Fruit fly (Drosophila melanogaster): ENCODE results near the gene CG8563.
A peak's percentile ranks its signal among the peaks of the same experiment; 100 is the strongest.

Gene CG8563

DNA sequence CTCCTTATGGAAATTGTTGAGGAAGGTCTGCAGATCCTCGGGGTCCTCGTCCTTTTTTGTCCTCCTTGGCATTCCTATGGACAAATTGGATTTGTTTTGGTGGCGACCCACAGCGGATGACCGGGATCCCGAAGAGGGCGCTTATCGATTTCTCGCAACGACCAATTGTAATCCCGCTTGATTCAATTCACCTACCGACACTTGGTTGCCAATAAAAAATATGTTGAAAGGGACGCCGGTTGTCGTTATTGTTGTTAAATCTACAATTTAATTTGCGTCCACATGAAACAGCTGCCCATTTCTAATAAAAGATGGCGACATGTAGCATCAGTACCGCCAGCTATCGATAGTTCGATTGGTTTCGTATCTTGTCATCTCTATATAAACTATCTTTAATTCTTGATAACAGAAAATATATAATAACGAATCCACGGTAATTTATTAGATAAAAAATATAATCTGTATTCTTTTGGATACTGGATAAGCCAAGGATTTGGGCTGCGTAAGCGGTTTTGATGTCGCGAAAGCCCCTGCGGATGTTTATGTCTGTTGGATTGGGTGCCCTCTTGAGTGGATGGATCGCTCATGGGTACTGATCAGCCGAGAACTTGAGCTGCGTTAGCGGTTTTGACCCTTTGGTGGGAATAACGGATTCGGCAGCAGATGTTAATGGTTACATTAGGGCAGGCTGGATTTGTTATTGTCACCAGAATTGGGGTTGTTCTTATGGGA is 34.0 kb upstream of the CG8563 start, which contains the start of gene CTCF (continued):
- TF ChIP-seq CG1621 (tag; optimal IDR thresholded peaks at IDR 0.05): peak; percentile 24
- peak; percentile 44 for TF ChIP-seq Sox14 (GFP tag; optimal IDR thresholded peaks at IDR 0.05)
- no peak for TF ChIP-seq Blimp-1 (GFP tag; optimal IDR thresholded peaks at IDR 0.05)
- peak; percentile 44 for TF ChIP-seq CG3919 (GFP tag; optimal IDR thresholded peaks at IDR 0.05)

DNA sequence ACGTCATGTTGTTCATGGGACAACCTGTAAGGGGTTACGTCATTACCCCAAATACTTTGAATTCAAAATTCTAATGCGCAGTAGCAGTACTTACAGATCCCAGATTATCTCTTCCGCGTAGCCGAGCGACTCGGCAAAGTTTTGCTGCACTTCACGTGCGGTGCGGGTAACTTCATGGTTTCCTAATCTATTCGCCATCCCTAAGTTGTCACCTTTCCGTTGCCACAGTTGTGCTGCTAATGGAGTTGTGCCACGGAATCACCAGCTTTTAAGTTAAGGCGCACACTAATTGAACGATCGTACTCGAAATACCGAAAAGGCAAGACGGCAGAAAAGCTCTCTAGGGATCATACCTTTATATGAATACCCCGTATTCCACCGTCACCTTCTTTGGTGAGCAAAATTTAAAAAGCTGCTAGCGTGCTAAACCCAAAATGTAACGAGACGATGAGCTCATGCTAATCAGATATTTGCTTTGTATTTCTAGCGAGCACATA is 30.7 kb upstream of the CG8563 start, which contains the start of gene pst:
TSS of gene pst (minus strand) at position 437 of the 497 bp plus-strand sequence.
- TF ChIP-seq ss (GFP tag; optimal IDR thresholded peaks at IDR 0.05) (peak in 1 of 2 experiments; percentile 1), CG3919 (GFP tag; optimal IDR thresholded peaks at IDR 0.05) (peak; percentile 8), net (GFP tag; optimal IDR thresholded peaks at IDR 0.05) (no peak), CG6854 (GFP tag; optimal IDR thresholded peaks at IDR 0.05) (peak; percentile 49), fd85E (GFP tag; optimal IDR thresholded peaks at IDR 0.05) (peak; percentile 12), Eip78C (GFP tag) (peak; percentile 71), Eip93F (GFP tag; optimal IDR thresholded peaks at IDR 0.05) (no peak), dac (GFP tag; optimal IDR thresholded peaks at IDR 0.05) (no peak), CG31627 (GFP tag; optimal IDR thresholded peaks at IDR 0.05) (no peak), vri (GFP tag; optimal IDR thresholded peaks at IDR 0.05) (peak; percentile 46), lz (GFP tag; optimal IDR thresholded peaks at IDR 0.05) (no peak), cyc (GFP tag; optimal IDR thresholded peaks at IDR 0.05) (peak; percentile 0), svp (GFP tag) (peak; percentile 92)

DNA sequence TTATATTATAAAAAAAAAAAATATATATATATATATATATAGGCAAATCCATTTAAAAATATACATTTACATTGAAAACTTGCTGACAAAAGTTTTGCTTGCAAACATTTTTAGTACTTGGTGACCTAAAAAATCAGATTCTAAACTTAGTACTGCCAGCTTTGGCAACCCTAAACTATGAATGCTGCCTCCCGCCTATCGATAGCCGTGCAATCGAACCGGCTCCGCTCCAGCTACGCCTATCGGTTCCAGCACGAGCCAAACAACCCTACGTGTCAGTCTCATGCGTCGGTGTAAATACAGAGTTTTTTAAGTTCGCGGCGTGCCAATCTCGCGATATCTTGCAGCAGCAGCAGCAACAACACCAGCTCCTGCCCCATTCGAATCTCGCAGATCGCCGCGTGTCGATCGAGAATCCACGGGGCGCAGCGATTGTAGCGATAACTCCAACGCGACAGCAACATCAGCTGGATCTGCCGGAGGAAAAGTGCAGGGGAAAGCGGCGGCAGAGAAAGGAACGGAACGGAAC is 30.2 kb upstream of the CG8563 start, which contains the start of gene Sec63:
TSS of gene Sec63 (plus strand) at position 238 of the 529 bp plus-strand sequence.
- TF ChIP-seq Blimp-1 (GFP tag; optimal IDR thresholded peaks at IDR 0.05): no peak
- TF ChIP-seq CG15336 (GFP tag; IDR thresholded peaks at IDR 0.05): peak; percentile 57
- TF ChIP-seq CG6808 (GFP tag; optimal IDR thresholded peaks at IDR 0.05): peak; percentile 17
- TF ChIP-seq fkh (GFP tag; optimal IDR thresholded peaks at IDR 0.05): peak; percentile 26
- no peak for TF ChIP-seq CG4318 (GFP tag; optimal IDR thresholded peaks at IDR 0.05)
- TF ChIP-seq Hr4 (GFP tag; optimal IDR thresholded peaks at IDR 0.05): no peak
- TF ChIP-seq fd59A (GFP tag; optimal IDR thresholded peaks at IDR 0.05): no peak
- no peak for TF ChIP-seq Ets21C (GFP tag; optimal IDR thresholded peaks at IDR 0.05)
- TF ChIP-seq CG8632 (GFP tag; optimal IDR thresholded peaks at IDR 0.05): peak; percentile 56
- TF ChIP-seq Sox14 (GFP tag; optimal IDR thresholded peaks at IDR 0.05): peak; percentile 20
- TF ChIP-seq CG1621 (tag; optimal IDR thresholded peaks at IDR 0.05): peak; percentile 49
- TF ChIP-seq vri (GFP tag; optimal IDR thresholded peaks at IDR 0.05): peak; percentile 24
- TF ChIP-seq ss (GFP tag; optimal IDR thresholded peaks at IDR 0.05): no peak
- TF ChIP-seq esn (GFP tag; optimal IDR thresholded peaks at IDR 0.05): peak; percentile 16
- TF ChIP-seq CG6163 (GFP tag; IDR thresholded peaks at IDR 0.05): peak; percentile 56; the same call in 2 of the 3 replicates
- TF ChIP-seq CG32006 (GFP tag; optimal IDR thresholded peaks at IDR 0.05): peak; percentile 43
- peak; percentile 4 for TF ChIP-seq CG6792 (GFP tag; optimal IDR thresholded peaks at IDR 0.05)
- no peak for TF ChIP-seq Lpt (GFP tag; optimal IDR thresholded peaks at IDR 0.05)
- peak; percentile 2 for TF ChIP-seq CG11902 (GFP tag; optimal IDR thresholded peaks at IDR 0.05)
- TF ChIP-seq Sox102F (GFP tag; optimal IDR thresholded peaks at IDR 0.05): no peak
- peak; percentile 96 for TF ChIP-seq CG8319 (GFP tag; optimal IDR thresholded peaks at IDR 0.05)
- no peak for TF ChIP-seq CG10669 (GFP tag; optimal IDR thresholded peaks at IDR 0.05)
- no peak for TF ChIP-seq CG11294 (GFP tag; IDR thresholded peaks at IDR 0.05)
- peak; percentile 34 for TF ChIP-seq Eip78C (GFP tag)
- no peak for TF ChIP-seq CG6854 (GFP tag; optimal IDR thresholded peaks at IDR 0.05)
- TF ChIP-seq Eip75B (GFP tag; optimal IDR thresholded peaks at IDR 0.05): no peak
- TF ChIP-seq eg (GFP tag; IDR thresholded peaks at IDR 0.05): peak; percentile 51; the same call in 2 of the 3 replicates
- TF ChIP-seq CG9139 (GFP tag; optimal IDR thresholded peaks at IDR 0.05): no peak
- no peak for TF ChIP-seq CG6276 (GFP tag; optimal IDR thresholded peaks at IDR 0.05)
- no peak for TF ChIP-seq salr (GFP tag; optimal IDR thresholded peaks at IDR 0.05)
- peak; percentile 52 for TF ChIP-seq acj6 (GFP tag; optimal IDR thresholded peaks at IDR 0.05)
- TF ChIP-seq CG31627 (GFP tag; optimal IDR thresholded peaks at IDR 0.05): peak; percentile 34
- peak; percentile 38 for TF ChIP-seq CG10631 (GFP tag; optimal IDR thresholded peaks at IDR 0.05)
- TF ChIP-seq CG3032 (tag; optimal IDR thresholded peaks at IDR 0.05): peak; percentile 38
- peak; percentile 38 for TF ChIP-seq CG34406 (GFP tag; optimal IDR thresholded peaks at IDR 0.05)
- peak; percentile 17 for TF ChIP-seq CG3919 (GFP tag; optimal IDR thresholded peaks at IDR 0.05)
- no peak for TF ChIP-seq Ets96B (tag; optimal IDR thresholded peaks at IDR 0.05)
- TF ChIP-seq Eip93F (GFP tag; optimal IDR thresholded peaks at IDR 0.05): peak; percentile 55

All from whole organism, prepupa.